Worm (Caenorhabditis elegans) whole organism, L4 larva: ENCODE results near the gene snt-1.

ENCODE experiments used
- F44E2.7 ChIP-seq: fragments of 200-800 bp; sonication (Bioruptor generic); IDR thresholded peaks from 2 replicates; pipeline ENCODE4 v2.1.2; 2022; ENCODE audit warnings: missing genetic modification characterization, missing compliant biosample characterization
- R02D3.7 ChIP-seq: fragments of 150-350 bp; sonication (generic microtip); optimal IDR thresholded peaks from 3 replicates; lab custom pipeline; 2014; ENCODE audit warnings: missing biosample characterization, missing genetic modification characterization
- T26A8.4 ChIP-seq: fragments of 200-800 bp; sonication (Bioruptor generic); IDR thresholded peaks from 2 replicates; pipeline ENCODE4 v1.3.6; 2022; ENCODE audit warnings: missing genetic modification characterization, missing compliant biosample characterization
- Y5F2A.4 ChIP-seq: fragments of 200-800 bp; sonication (Bioruptor generic); optimal IDR thresholded peaks from 2 replicates; lab custom pipeline; 2018; ENCODE audit warnings: mild to moderate bottlenecking, missing genetic modification characterization, missing compliant biosample characterization
- Y75B8A.6 ChIP-seq: fragments of 200-800 bp; sonication (Bioruptor generic); IDR thresholded peaks from 2 replicates; pipeline ENCODE4 v1.3.6; 2022; ENCODE audit warnings: missing genetic modification reagents, missing genetic modification characterization, missing compliant biosample characterization
- aha-1 ChIP-seq: fragments of 150-350 bp; peaks from one replicate; lab custom pipeline; 2014; ENCODE audit warnings: missing biosample characterization, missing genetic modification characterization
- ceh-32 ChIP-seq: sonication (generic microtip); optimal IDR thresholded peaks from 2 replicates; lab custom pipeline; 2016; ENCODE audit warnings: mild to moderate bottlenecking, missing genetic modification characterization, missing compliant biosample characterization; ENCODE audit not compliant: poor library complexity
- ces-1 ChIP-seq: fragments of 150-350 bp; sonication (generic microtip); optimal IDR thresholded peaks from 4 replicates; lab custom pipeline; 2014; ENCODE audit warnings: missing biosample characterization, missing genetic modification reagents, missing genetic modification characterization
- daf-16 ChIP-seq, 3 experiments: sonication (generic microtip); optimal IDR thresholded peaks; 2 replicates each; lab custom pipeline; 2016 to 2017; ENCODE audit warnings: missing genetic modification characterization in 3 of 3, missing genetic modification reagents in 3 of 3, mild to moderate bottlenecking in 2 of 3, missing compliant biosample characterization in 2 of 3, missing biosample characterization in 1 of 3, moderate library complexity in 1 of 3
- daf-19 ChIP-seq: fragments of 200-800 bp; sonication (Bioruptor generic); conservative IDR thresholded peaks from 2 replicates; pipeline ENCODE4 v1.3.6; 2022; ENCODE audit warnings: missing genetic modification characterization, missing compliant biosample characterization
- daf-8 ChIP-seq: fragments of 200-800 bp; sonication (Bioruptor generic); IDR thresholded peaks from 2 replicates; pipeline ENCODE4 v1.3.6; 2022; ENCODE audit warnings: missing genetic modification characterization, missing compliant biosample characterization
- dve-1 ChIP-seq: sonication (generic microtip); optimal IDR thresholded peaks from 2 replicates; lab custom pipeline; 2017; ENCODE audit warnings: antibody characterized with exemption, mild to moderate bottlenecking, missing genetic modification characterization, missing compliant biosample characterization; ENCODE audit not compliant: insufficient read depth
- egl-43 ChIP-seq: fragments of 200-800 bp; sonication (Bioruptor generic); IDR thresholded peaks from 2 replicates; pipeline ENCODE4 v1.3.6; 2022; ENCODE audit warnings: missing genetic modification reagents, missing genetic modification characterization, missing compliant biosample characterization
- gei-8 ChIP-seq: fragments of 200-800 bp; sonication (Bioruptor generic); optimal IDR thresholded peaks from 2 replicates; lab custom pipeline; 2018; ENCODE audit warnings: mild to moderate bottlenecking, missing genetic modification characterization, missing compliant biosample characterization
- jun-1 ChIP-seq: fragments of 150-350 bp; optimal IDR thresholded peaks from 2 replicates; lab custom pipeline; 2014; ENCODE audit warnings: missing biosample characterization, missing genetic modification reagents, missing genetic modification characterization
- lin-15B ChIP-seq: fragments of 150-350 bp; sonication (generic microtip); optimal IDR thresholded peaks from 3 replicates; lab custom pipeline; 2014; ENCODE audit warnings: missing biosample characterization, missing genetic modification characterization
- lin-29 ChIP-seq: fragments of 200-800 bp; sonication (Bioruptor generic); IDR thresholded peaks from 2 replicates; pipeline ENCODE4 v1.3.6; 2022; ENCODE audit warnings: missing genetic modification reagents, missing genetic modification characterization, missing compliant biosample characterization
- lsy-2 ChIP-seq, 2 experiments: fragments of 150-350 bp in 1 of 2; sonication (generic microtip) in 1 of 2; optimal IDR thresholded peaks; 2 replicates each; lab custom pipeline; 2014 to 2017; ENCODE audit warnings: missing biosample characterization in 2 of 2, missing genetic modification characterization in 2 of 2
- mep-1 ChIP-seq: fragments of 150-350 bp; sonication (generic microtip); optimal IDR thresholded peaks from 3 replicates; lab custom pipeline; 2014; ENCODE audit warnings: missing biosample characterization, missing genetic modification characterization
- mes-2 ChIP-seq: sonication (generic microtip); optimal IDR thresholded peaks from 2 replicates; lab custom pipeline; 2016; ENCODE audit warnings: missing genotype, mild to moderate bottlenecking, missing genetic modification characterization, missing compliant biosample characterization; ENCODE audit not compliant: poor library complexity, severe bottlenecking
- mxl-2 ChIP-seq: fragments of 200-800 bp; sonication (Bioruptor generic); conservative IDR thresholded peaks from 2 replicates; pipeline ENCODE4 v1.3.6; 2022; ENCODE audit warnings: missing genetic modification reagents, missing genetic modification characterization, missing compliant biosample characterization
- nhr-10 ChIP-seq: fragments of 150-350 bp; optimal IDR thresholded peaks from 2 replicates; lab custom pipeline; 2014; ENCODE audit warnings: missing biosample characterization, missing genetic modification characterization
- nhr-28 ChIP-seq: fragments of 150-350 bp; optimal IDR thresholded peaks from 2 replicates; lab custom pipeline; 2014; ENCODE audit warnings: missing biosample characterization, missing genetic modification characterization
- nhr-41 ChIP-seq: fragments of 200-800 bp; sonication (Bioruptor generic); IDR thresholded peaks from 2 replicates; pipeline ENCODE4 v1.3.6; 2022; ENCODE audit warnings: missing genetic modification reagents, missing genetic modification characterization, missing compliant biosample characterization
- pha-4 ChIP-seq, 2 experiments: fragments of 150-350 bp in 1 of 2; fragments of 200-800 bp in 1 of 2; sonication (Bioruptor generic) in 1 of 2; IDR thresholded peaks in 1 of 2; optimal IDR thresholded peaks in 1 of 2; 2 replicates each; pipeline versions ENCODE4 v1.3.6 to Lab custom; 2014 to 2022; ENCODE audit warnings: missing genetic modification characterization in 2 of 2, missing genetic modification reagents in 2 of 2, missing biosample characterization in 1 of 2, missing compliant biosample characterization in 1 of 2
- pqm-1 ChIP-seq: sonication (generic microtip); optimal IDR thresholded peaks from 2 replicates; lab custom pipeline; 2017; ENCODE audit warnings: missing biosample characterization, missing genetic modification characterization
- sdz-12 ChIP-seq: fragments of 200-800 bp; sonication (Bioruptor generic); optimal IDR thresholded peaks from 2 replicates; lab custom pipeline; 2018; ENCODE audit warnings: mild to moderate bottlenecking, missing genetic modification characterization, missing compliant biosample characterization
- snpc-4 ChIP-seq: fragments of 150-350 bp; optimal IDR thresholded peaks from 2 replicates; lab custom pipeline; 2014; ENCODE audit warnings: missing biosample characterization, missing genetic modification characterization
- spr-3 ChIP-seq: fragments of 200-800 bp; sonication (Bioruptor generic); optimal IDR thresholded peaks from 2 replicates; lab custom pipeline; 2018; ENCODE audit warnings: mild to moderate bottlenecking, missing genetic modification characterization, missing compliant biosample characterization
- tag-97 ChIP-seq: fragments of 200-800 bp; sonication (Bioruptor generic); IDR thresholded peaks from 2 replicates; pipeline ENCODE4 v1.3.6; 2022; ENCODE audit warnings: missing genetic modification characterization, missing compliant biosample characterization
- unc-130 ChIP-seq: sonication (generic microtip); optimal IDR thresholded peaks from 2 replicates; lab custom pipeline; 2016; ENCODE audit warnings: missing genetic modification reagents, missing genetic modification characterization, missing compliant biosample characterization
- unc-39 ChIP-seq: sonication (generic microtip); optimal IDR thresholded peaks from 2 replicates; lab custom pipeline; 2017; ENCODE audit warnings: missing biosample characterization, missing genetic modification characterization
- unc-62 ChIP-seq, 3 experiments: fragments of 150-350 bp in 1 of 3; sonication (generic microtip); optimal IDR thresholded peaks in 2 of 3; peaks in 1 of 3; 1 replicate in 1 of 3; 2 replicates in 2 of 3; lab custom pipeline; 2014 to 2017; ENCODE audit warnings: missing biosample characterization in 3 of 3, missing genetic modification characterization in 3 of 3, missing genetic modification reagents in 3 of 3, missing genotype in 1 of 3
- vab-7 ChIP-seq: fragments of 200-800 bp; sonication (Bioruptor generic); IDR thresholded peaks from 2 replicates; pipeline ENCODE4 v1.3.6; 2022; ENCODE audit warnings: missing genetic modification reagents, missing genetic modification characterization, missing compliant biosample characterization
- zag-1 ChIP-seq: fragments of 150-350 bp; optimal IDR thresholded peaks from 2 replicates; lab custom pipeline; 2014; ENCODE audit warnings: missing biosample characterization, missing genetic modification characterization
- zfp-2 ChIP-seq: sonication (generic microtip); optimal IDR thresholded peaks from 2 replicates; lab custom pipeline; 2016; ENCODE audit warnings: mild to moderate bottlenecking, missing genetic modification characterization, missing compliant biosample characterization
- zfp-3 ChIP-seq: fragments of 200-800 bp; sonication (Bioruptor generic); conservative IDR thresholded peaks from 2 replicates; pipeline ENCODE4 v1.3.6; 2022; ENCODE audit warnings: missing genetic modification reagents, missing genetic modification characterization, missing compliant biosample characterization
- zip-11 ChIP-seq: fragments of 200-800 bp; sonication (Bioruptor generic); IDR thresholded peaks from 2 replicates; pipeline ENCODE4 v1.3.6; 2022; ENCODE audit warnings: missing genetic modification characterization, missing compliant biosample characterization
- zip-2 ChIP-seq: fragments of 150-350 bp; optimal IDR thresholded peaks from 2 replicates; lab custom pipeline; 2014; ENCODE audit warnings: missing biosample characterization, missing genetic modification characterization

The snt-1 gene

DNA sequence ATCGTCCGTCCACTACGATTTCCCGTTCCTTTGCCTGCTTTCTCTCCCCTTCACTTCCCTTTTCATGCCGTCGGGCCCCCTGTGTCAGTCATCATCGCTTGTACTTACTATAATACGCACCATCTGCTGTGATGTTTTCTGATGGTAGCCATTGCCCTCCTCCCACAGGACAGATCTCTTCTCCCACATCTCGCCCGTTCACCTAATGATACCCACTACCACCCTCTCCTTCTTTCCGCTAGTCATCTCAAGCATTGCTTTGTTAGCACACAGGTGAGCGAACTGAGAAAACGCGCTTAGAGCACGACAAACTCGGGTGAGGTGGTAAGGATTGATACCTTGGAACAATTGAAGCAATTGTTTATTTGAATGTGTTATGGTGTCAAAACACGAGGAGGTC lies 20.2 kb downstream of the snt-1 start:
- TF ChIP-seq zag-1 (tag; lab: Kevin White, UChicago) (no peak), snpc-4 (no peak), T26A8.4 (GFP tag; lab: Robert Waterston, UW) (no peak), tag-97 (no peak), Y75B8A.6 (GFP tag; lab: Robert Waterston, UW) (no peak), aha-1 (peak; percentile 8), zfp-3 (GFP tag; lab: Robert Waterston, UW) (no peak), egl-43 (GFP tag; lab: Robert Waterston, UW) (no peak), sdz-12 (GFP tag; lab: Kevin White, UChicago) (no peak), jun-1 (tag; lab: Kevin White, UChicago) (no peak), mep-1 (tag; lab: Kevin White, UChicago) (no peak), mes-2 (peak; percentile 20), daf-8 (no peak)

DNA sequence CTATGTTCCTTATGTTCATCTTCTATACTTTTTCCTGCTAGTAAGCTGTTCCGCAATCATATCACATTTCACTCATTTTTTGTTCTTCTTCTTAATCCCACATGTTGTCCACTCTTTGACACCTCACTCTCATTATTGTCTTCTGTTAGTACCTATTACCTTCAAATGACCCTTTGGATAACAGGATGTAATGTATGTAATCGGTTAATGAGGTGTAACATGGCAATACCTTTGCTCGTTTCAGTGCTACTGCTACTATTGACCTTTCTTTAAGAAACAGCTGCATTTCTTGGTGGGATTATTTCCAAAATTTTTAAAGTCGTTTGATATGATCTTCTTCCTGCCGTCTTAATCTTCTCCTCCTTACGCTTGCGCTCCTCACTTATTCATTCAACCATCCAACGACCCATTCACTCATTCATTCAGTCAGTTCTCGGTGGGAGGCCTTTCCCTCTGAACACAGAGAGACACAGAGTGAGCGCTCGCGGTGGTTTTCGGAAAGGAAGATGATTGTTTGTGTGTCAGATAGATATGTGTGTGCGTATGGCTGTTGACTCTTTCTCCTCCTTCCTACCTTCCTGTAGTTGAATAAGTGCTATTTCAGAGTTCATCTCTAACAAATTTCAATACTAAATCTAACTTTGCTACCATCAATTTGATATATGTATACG lies 20.9 kb downstream of the snt-1 start:
- TF ChIP-seq nhr-41 (GFP tag; lab: Robert Waterston, UW) (no peak), zfp-3 (GFP tag; lab: Robert Waterston, UW) (no peak), F44E2.7 (no peak), spr-3 (GFP tag; lab: Kevin White, UChicago) (no peak), unc-130 (no peak), gei-8 (GFP tag; lab: Kevin White, UChicago) (no peak), lsy-2 (tag; optimal IDR thresholded peaks at IDR 0.05; lab: Kevin White, UChicago) (no peak), mes-2 (peak; percentile 9), ceh-32 (no peak), dve-1 (tag; lab: Kevin White, UChicago) (no peak), ces-1 (GFP tag; lab: Kevin White, UChicago) (no peak), nhr-10 (tag; lab: Kevin White, UChicago) (no peak), aha-1 (peak; percentile 93), pha-4 (GFP tag; IDR thresholded peaks at IDR 0.05; lab: Robert Waterston, UW) (no peak), pha-4 (tag; optimal IDR thresholded peaks at IDR 0.05; lab: Kevin White, UChicago) (peak; percentile 10), jun-1 (tag; lab: Kevin White, UChicago) (no peak), zip-11 (no peak), nhr-28 (peak; percentile 19), mxl-2 (no peak), zfp-2 (tag; lab: Kevin White, UChicago) (no peak), zip-2 (tag; lab: Kevin White, UChicago) (no peak), daf-16 (GFP tag; optimal IDR thresholded peaks at IDR 0.05; lab: Kevin White, UChicago) (no peak), daf-16 (tag; optimal IDR thresholded peaks at IDR 0.05; lab: Kevin White, UChicago) (peak; percentile 29), Y5F2A.4 (GFP tag; lab: Kevin White, UChicago) (no peak), R02D3.7 (tag; lab: Kevin White, UChicago) (no peak), unc-62 (GFP tag; optimal IDR thresholded peaks at IDR 0.05 in 1 of 2; lab: Kevin White, UChicago) (peak in 1 of 2 experiments; percentile 16), unc-62 (tag; optimal IDR thresholded peaks at IDR 0.05; lab: Kevin White, UChicago) (no peak), lin-29 (no peak), unc-39 (tag; lab: Kevin White, UChicago) (no peak), daf-19 (GFP tag; lab: Robert Waterston, UW) (no peak), vab-7 (no peak), pqm-1 (tag; lab: Kevin White, UChicago) (no peak), lin-15B (tag; lab: Kevin White, UChicago) (no peak)
- TF ChIP-seq, all 104 proteins: peak for 6
